Worm (Caenorhabditis elegans): Measurements from ENCODE around the gene B0336.13.

DNA sequence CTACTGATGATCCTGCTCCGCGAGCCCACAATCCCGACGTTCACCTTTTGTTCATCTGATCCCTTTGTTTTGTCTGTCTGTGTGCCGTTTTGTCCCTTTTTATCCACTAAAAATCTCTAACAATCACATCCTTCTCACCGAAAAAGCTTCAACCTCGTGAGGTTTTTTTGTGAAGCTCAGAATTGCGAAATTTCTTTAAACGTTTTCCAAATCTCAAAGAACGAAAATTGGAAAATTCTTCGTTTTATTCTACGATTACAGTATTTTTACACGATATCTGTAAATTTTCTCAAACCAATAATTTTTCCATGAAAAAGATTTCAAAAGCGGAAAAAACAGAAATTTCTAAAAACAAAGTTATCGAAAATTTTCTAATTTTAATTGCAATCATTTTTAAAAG lies 19.6 kb upstream of the B0336.13 start:
- no peak for TF ChIP-seq him-1 (tag; optimal IDR thresholded peaks at IDR 0.05)
- TF ChIP-seq W03F9.2 (tag; optimal IDR thresholded peaks at IDR 0.05) = no peak
- no peak for TF ChIP-seq dao-5 (tag; optimal IDR thresholded peaks at IDR 0.05)
